Worm (Caenorhabditis elegans) whole organism, midembryonic: Measurements from ENCODE around the gene hlb-1.

Experiments
- T22C8.4 ChIP-seq: fragments of 200-800 bp; sonication (Bioruptor generic); IDR thresholded peaks from 2 replicates; pipeline ENCODE4 v1.3.6; 2022; ENCODE audit warnings: missing genetic modification characterization, missing compliant biosample characterization
- klf-2 ChIP-seq: fragments of 200-800 bp; sonication (Bioruptor generic); conservative IDR thresholded peaks from 2 replicates; pipeline ENCODE4 v1.3.6; 2022; ENCODE audit warnings: missing genetic modification reagents, missing genetic modification characterization, missing compliant biosample characterization
- med-1 ChIP-seq: sonication (generic microtip); optimal IDR thresholded peaks from 2 replicates; lab custom pipeline; 2017; ENCODE audit warnings: missing genetic modification characterization, mild to moderate bottlenecking, missing compliant biosample characterization, antibody characterized with exemption, missing genetic modification reagents; ENCODE audit not compliant: insufficient read depth
- tab-1 ChIP-seq: fragments of 200-800 bp; sonication (Bioruptor generic); IDR thresholded peaks from 2 replicates; pipeline ENCODE4 v1.3.6; 2022; ENCODE audit warnings: missing genetic modification characterization, missing compliant biosample characterization
- ztf-29 ChIP-seq: fragments of 200-800 bp; sonication (Bioruptor generic); IDR thresholded peaks from 2 replicates; pipeline ENCODE4 v1.3.6; 2022; ENCODE audit warnings: missing genetic modification reagents, missing genetic modification characterization, missing compliant biosample characterization

ce11 chrX:13873324-13873933 is 9.1 kb downstream of the hlb-1 start:
- TF ChIP-seq tab-1 (GFP tag; lab: Robert Waterston, UW) (no peak), ztf-29 (GFP tag; lab: Robert Waterston, UW) (no peak), med-1 (no peak), klf-2 (no peak), T22C8.4 (GFP tag; lab: Robert Waterston, UW) (no peak)
